Worm (Caenorhabditis elegans) whole organism, midembryonic: ENCODE data around the gene cutl-9.

ENCODE experiments used
- T22C8.4 ChIP-seq: fragments of 200-800 bp; sonication (Bioruptor generic); IDR thresholded peaks from 2 replicates; pipeline ENCODE4 v1.3.6; 2022; ENCODE audit warnings: missing genetic modification characterization, missing compliant biosample characterization
- cog-1 ChIP-seq: sonication (generic microtip); optimal IDR thresholded peaks from 2 replicates; lab custom pipeline; 2016; ENCODE audit warnings: missing genetic modification characterization, missing compliant biosample characterization
- flt-1 ChIP-seq: fragments of 200-800 bp; sonication (Bioruptor generic); IDR thresholded peaks from 2 replicates; pipeline ENCODE4 v1.3.6; 2022; ENCODE audit warnings: missing genetic modification characterization, missing compliant biosample characterization
- klf-2 ChIP-seq: fragments of 200-800 bp; sonication (Bioruptor generic); conservative IDR thresholded peaks from 2 replicates; pipeline ENCODE4 v1.3.6; 2022; ENCODE audit warnings: missing genetic modification reagents, missing genetic modification characterization, missing compliant biosample characterization
- med-1 ChIP-seq: sonication (generic microtip); optimal IDR thresholded peaks from 2 replicates; lab custom pipeline; 2017; ENCODE audit warnings: missing genetic modification characterization, mild to moderate bottlenecking, missing compliant biosample characterization, antibody characterized with exemption, missing genetic modification reagents; ENCODE audit not compliant: insufficient read depth
- ref-1 ChIP-seq: fragments of 200-800 bp; sonication (Bioruptor generic); conservative IDR thresholded peaks from 2 replicates; pipeline ENCODE4 v1.3.6; 2022; ENCODE audit warnings: missing genetic modification reagents, missing genetic modification characterization, missing compliant biosample characterization
- tab-1 ChIP-seq: fragments of 200-800 bp; sonication (Bioruptor generic); IDR thresholded peaks from 2 replicates; pipeline ENCODE4 v1.3.6; 2022; ENCODE audit warnings: missing genetic modification characterization, missing compliant biosample characterization
- ztf-23 ChIP-seq: fragments of 200-800 bp; sonication (Bioruptor generic); IDR thresholded peaks from 2 replicates; pipeline ENCODE4 v1.3.6; 2022; ENCODE audit warnings: missing genetic modification reagents, missing genetic modification characterization, missing compliant biosample characterization
- ztf-29 ChIP-seq: fragments of 200-800 bp; sonication (Bioruptor generic); IDR thresholded peaks from 2 replicates; pipeline ENCODE4 v1.3.6; 2022; ENCODE audit warnings: missing genetic modification reagents, missing genetic modification characterization, missing compliant biosample characterization

Gene cutl-9

DNA sequence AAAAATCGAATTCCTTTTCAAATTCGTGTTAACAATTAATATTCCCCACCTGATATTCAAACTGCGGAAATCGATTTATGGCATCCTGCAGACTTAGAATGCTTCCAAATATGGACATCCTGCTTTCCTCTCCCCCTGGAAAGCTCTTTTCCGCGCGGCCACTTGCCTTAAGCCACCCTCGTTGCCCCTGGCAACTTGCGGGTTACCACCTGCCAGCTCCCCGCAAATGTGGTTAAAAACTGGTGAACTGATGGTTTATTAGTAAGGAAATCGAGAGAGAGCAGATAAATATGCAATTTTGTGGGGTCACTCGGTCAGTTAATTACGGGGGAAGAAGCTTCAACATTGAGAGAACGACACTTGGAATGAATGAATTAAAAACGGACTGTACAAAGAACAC lies 30.0 kb downstream of the cutl-9 start, which contains the start of gene nphp-1:
TSS of gene nphp-1 (minus strand) at position 145 of the 400 bp plus-strand sequence.
- TF ChIP-seq klf-2 (no peak), ref-1 (no peak), flt-1 (GFP tag; lab: Robert Waterston, UW) (no peak), T22C8.4 (GFP tag; lab: Robert Waterston, UW) (no peak), med-1 (GFP tag; lab: Kevin White, UChicago) (no peak), ztf-29 (GFP tag; lab: Robert Waterston, UW) (no peak), ztf-23 (GFP tag; lab: Robert Waterston, UW) (no peak), tab-1 (GFP tag; lab: Robert Waterston, UW) (no peak), cog-1 (no peak)

DNA sequence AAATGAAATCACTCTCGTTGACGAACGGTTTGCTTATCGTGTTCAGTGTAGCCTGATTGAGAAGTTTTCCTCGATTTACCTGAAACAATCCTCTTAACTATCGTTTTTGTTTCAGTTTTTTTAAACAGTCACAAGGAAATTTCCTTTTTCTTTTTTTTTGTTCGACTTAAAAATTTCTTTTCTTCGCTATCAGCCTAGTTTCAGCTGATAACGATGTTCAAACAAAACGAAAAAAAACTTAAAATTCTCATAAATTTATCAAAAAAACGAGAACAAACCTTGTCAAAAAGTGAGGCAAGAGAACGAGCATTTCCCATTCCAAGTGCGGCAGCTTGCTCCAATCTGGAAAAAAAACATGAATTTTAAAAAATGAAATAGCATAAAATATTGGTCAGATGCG lies 31.5 kb downstream of the cutl-9 start:
- no peak for TF ChIP-seq flt-1 (GFP tag; lab: Robert Waterston, UW)

DNA sequence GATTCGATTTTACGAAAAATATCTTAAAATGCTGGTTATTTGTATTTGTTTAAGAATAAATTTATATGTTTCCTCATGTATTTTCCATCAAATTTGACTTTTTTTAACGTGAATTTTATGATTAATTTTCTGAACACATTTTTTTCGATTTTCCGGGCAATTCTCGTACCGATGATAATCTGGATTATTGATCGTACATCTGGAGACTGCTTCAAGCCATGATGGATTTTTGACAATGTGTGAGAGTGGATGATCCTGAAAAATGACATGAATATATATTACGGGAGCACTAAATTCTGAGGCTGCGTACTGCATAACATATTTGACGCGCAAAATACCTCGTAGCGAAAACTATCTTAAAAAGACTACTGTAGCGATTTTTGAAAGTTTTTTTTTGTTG lies 32.4 kb downstream of the cutl-9 start:
- TF ChIP-seq cog-1: no peak
- no peak for TF ChIP-seq klf-2
- no peak for TF ChIP-seq med-1 (GFP tag; lab: Kevin White, UChicago)
- TF ChIP-seq ref-1: no peak
- no peak for TF ChIP-seq T22C8.4 (GFP tag; lab: Robert Waterston, UW)
- no peak for TF ChIP-seq flt-1 (GFP tag; lab: Robert Waterston, UW)
- no peak for TF ChIP-seq ztf-23 (GFP tag; lab: Robert Waterston, UW)
- no peak for TF ChIP-seq ztf-29 (GFP tag; lab: Robert Waterston, UW)
- TF ChIP-seq tab-1 (GFP tag; lab: Robert Waterston, UW): no peak

DNA sequence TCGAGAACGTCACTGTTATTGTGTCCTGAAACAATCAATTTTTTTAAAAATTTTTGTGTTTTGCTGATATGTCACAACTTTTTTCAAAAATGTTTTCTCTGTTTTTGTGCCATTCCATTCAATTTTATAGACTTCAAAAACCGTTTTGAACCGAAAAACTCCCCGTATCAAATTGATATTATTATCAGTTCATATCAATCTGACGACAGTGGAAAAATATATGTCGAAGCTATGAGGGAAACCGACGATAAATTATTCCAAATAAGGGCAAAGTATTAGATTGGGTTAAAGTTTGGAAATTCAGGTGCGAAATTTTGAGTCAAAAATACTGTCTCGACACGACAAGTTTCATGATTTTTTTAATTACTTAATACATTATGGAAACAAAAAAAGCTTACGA lies 34.3 kb downstream of the cutl-9 start:
- TF ChIP-seq med-1 (GFP tag; lab: Kevin White, UChicago) (no peak), flt-1 (GFP tag; lab: Robert Waterston, UW) (no peak), T22C8.4 (GFP tag; lab: Robert Waterston, UW) (no peak), ztf-29 (GFP tag; lab: Robert Waterston, UW) (no peak), klf-2 (no peak), ref-1 (no peak), cog-1 (no peak), tab-1 (GFP tag; lab: Robert Waterston, UW) (no peak), ztf-23 (GFP tag; lab: Robert Waterston, UW) (no peak)

DNA sequence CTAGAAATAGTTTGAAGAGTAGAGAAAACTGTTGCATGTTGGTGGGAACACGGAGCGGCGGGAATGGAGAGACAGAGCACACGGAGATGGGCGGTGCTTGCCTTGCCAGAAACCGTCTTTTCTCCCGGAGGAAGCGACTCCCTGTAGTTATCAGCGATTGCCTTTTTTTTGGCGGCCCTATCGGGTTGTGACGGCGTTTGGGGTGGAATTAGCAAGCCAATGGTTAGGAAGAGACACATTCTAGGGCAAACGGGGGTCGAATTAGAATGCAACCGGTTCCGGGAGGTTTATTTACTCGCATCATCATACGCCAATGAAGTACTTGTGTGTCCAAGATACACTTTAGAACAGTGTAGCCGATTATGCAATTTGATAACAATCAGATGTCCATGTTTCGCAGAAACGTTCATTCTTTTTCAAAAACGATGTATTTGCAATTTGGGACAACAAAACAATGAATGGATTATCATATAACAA lies 35.6 kb downstream of the cutl-9 start, which contains the start of gene lact-3:
TSS of gene lact-3 (minus strand) at position 51 of the 477 bp plus-strand sequence.
- TF ChIP-seq cog-1: no peak

DNA sequence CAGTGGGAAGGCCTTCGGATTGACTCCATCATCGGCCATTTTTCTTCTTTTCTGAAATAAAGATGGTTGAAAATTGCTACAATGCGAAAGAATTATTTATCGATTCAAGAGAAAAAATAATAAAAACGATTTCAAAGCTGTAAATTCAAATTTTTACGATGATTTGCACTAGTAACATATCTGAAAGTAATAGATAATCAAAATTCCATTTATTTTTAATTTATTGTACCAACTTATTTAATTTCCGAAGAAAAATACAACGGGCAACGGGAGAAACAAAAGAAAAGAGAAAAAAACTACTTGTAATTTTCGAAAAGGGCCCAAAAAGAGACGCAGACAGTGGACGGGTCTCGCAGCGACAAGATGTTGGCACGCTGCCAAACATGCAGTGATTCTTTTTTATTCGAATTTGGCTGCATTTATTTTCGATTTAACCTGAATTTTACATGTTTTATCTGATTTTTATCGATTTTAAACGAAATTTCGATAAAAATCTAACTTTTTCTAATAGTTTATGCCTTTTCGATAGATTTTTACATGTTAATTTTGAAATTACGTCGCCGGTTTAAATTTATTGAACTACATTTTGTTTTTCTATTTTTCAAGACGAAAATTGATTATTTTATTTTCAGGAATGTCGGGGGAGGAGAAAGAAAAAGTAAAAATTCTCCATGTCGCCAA lies 36.7 kb downstream of the cutl-9 start, which contains the start of the genes snu-13 and rsp-7:
TSS of gene snu-13 (minus strand) at position 51 of the 681 bp plus-strand sequence.
TSS of gene rsp-7 (plus strand) at position 631 of the 681 bp plus-strand sequence.
- TF ChIP-seq tab-1 (GFP tag; lab: Robert Waterston, UW) (no peak), flt-1 (GFP tag; lab: Robert Waterston, UW) (no peak), cog-1 (peak; percentile 45), klf-2 (no peak), ztf-29 (GFP tag; lab: Robert Waterston, UW) (no peak)

DNA sequence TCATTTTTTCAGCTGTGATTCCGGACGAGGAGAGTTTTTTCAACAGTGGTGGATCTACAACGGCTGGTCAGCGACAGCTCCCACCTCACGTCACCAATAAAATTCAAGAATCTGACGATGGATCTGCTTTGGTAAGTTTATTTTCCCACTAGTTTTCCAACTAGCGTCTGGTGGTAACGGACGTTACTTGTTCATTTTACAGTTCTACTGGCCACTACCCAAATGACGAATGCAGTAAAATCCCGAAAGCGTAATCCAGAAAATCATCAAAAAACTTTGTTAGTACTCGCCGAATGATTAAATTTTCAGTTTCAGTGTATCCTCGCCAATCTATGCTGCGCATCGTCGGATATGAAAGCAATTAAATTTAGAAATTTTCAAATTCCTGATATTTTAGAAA lies 37.5 kb downstream of the cutl-9 start:
- TF ChIP-seq cog-1 (no peak), ref-1 (no peak), ztf-23 (GFP tag; lab: Robert Waterston, UW) (no peak), klf-2 (no peak), flt-1 (GFP tag; lab: Robert Waterston, UW) (no peak), med-1 (GFP tag; lab: Kevin White, UChicago) (no peak), tab-1 (GFP tag; lab: Robert Waterston, UW) (no peak), ztf-29 (GFP tag; lab: Robert Waterston, UW) (no peak), T22C8.4 (GFP tag; lab: Robert Waterston, UW) (no peak)

DNA sequence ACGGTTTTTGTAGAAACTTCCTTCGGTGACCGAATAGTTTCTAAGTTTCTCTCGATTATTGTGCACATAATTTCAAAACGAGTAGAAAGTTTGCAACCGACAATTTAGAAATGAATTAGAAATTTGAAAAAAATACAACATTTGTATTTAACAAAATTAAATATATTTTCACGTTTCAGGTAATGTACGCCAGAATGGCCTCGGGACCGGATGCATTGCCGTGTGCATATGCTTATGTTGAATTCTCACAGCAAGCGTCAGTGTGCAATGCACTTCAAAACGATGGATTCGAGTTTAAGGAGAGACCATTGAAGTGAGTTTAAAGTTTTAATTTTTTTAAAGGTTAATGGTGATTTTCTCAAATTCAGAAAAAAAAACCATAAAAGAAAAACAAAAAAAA lies 38.8 kb downstream of the cutl-9 start, which contains the start of gene marc-2:
TSS of gene marc-2 (minus strand) at position 101 of the 400 bp plus-strand sequence.
- TF ChIP-seq cog-1 (no peak), tab-1 (GFP tag; lab: Robert Waterston, UW) (no peak), klf-2 (no peak), ztf-29 (GFP tag; lab: Robert Waterston, UW) (no peak), flt-1 (GFP tag; lab: Robert Waterston, UW) (no peak), ztf-23 (GFP tag; lab: Robert Waterston, UW) (no peak), T22C8.4 (GFP tag; lab: Robert Waterston, UW) (no peak), med-1 (GFP tag; lab: Kevin White, UChicago) (no peak), ref-1 (no peak)

DNA sequence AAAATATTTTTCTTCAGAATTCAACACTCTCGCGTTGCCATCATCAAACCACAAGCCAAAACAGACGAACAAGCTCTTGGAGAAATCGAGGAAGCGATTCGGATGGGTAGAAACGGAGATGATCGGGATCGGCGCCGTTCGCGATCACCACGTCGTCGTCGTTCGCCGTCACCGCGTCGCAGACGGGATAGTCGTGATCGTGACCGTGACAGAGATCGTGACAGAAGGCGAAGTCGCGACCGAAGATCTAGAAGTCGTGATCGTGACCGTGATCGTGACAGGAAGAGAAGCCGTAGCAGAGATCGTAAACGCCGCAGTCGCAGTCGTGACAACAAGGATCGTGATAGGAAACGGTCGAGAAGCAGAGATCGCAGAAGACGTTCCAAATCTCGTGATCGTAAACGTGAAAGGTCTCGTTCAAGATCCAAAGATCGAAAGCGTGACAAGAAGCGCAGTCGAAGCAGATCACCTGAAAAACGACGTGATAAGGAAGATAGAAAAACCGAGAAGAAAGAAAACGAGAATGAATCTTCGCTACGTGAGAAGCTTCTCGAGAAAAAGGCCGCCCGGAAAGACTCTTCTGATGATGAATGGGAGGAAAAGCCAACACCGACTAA lies 39.5 kb downstream of the cutl-9 start:
- TF ChIP-seq ref-1 (no peak), ztf-23 (GFP tag; lab: Robert Waterston, UW) (no peak), tab-1 (GFP tag; lab: Robert Waterston, UW) (no peak), flt-1 (GFP tag; lab: Robert Waterston, UW) (no peak), med-1 (GFP tag; lab: Kevin White, UChicago) (no peak), klf-2 (no peak), T22C8.4 (GFP tag; lab: Robert Waterston, UW) (no peak), ztf-29 (GFP tag; lab: Robert Waterston, UW) (no peak), cog-1 (no peak)

DNA sequence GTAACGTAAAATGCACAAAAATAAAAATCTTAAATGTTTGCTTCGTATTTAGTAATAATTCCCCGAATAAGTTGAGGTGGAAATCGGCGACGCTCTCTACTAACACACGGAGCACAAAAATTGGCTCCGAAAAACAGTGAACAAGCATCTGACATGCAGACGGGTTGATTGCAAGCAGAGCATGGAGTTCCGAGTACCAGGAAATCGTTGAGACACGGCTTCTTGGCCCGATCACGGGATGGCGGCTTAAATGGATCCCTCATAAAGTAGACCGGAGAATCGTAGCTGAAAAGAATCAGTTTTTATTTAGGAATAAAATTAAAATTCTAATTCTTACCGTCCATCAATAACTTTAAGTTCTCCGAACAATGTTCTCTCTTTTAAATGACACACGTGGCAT lies 40.2 kb downstream of the cutl-9 start:
- 0 out of 2 replicates have a peak, but pooled peaks have one; percentile 35 for TF ChIP-seq flt-1 (GFP tag; lab: Robert Waterston, UW)
- no peak for TF ChIP-seq T22C8.4 (GFP tag; lab: Robert Waterston, UW)
